Fruit fly (Drosophila melanogaster): ENCODE data around the gene wts.

wts gene

DNA sequence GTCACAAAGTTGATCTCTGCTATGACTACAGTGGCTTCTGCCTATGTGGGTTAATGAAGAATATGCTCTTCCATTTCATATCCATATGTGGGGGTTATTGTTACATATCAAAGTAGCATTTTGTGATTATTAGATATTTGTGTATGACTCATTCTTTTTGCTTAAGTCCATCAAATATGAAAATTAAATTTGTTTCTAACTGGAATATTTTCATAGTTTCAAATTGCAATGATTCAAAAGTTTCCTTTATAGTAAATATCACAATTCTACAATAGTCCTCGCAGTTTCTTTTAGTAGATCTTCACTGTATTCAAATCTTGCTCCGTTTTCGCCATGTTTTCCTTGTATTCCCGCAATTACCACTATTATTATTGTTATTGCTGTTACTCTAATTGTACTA is 1.2 kb downstream of the wts start (continued):
- peak; percentile 10 for TF ChIP-seq Camta (GFP tag; optimal IDR thresholded peaks at IDR 0.05)
- TF ChIP-seq CG15601 (tag; optimal IDR thresholded peaks at IDR 0.05), result no peak
- peak; percentile 42 for TF ChIP-seq CG2678 (tag; optimal IDR thresholded peaks at IDR 0.05)
- TF ChIP-seq gcm (GFP tag; optimal IDR thresholded peaks at IDR 0.05), result no peak
- TF ChIP-seq CG17385 (GFP tag; optimal IDR thresholded peaks at IDR 0.05), result peak; percentile 0
- TF ChIP-seq CG2712 (tag; optimal IDR thresholded peaks at IDR 0.05), result peak; percentile 38
- TF ChIP-seq CG14667 (GFP tag; IDR thresholded peaks at IDR 0.05), result no peak
- TF ChIP-seq sisA (GFP tag; IDR thresholded peaks at IDR 0.05), result peak; percentile 30; the same call in 1 of the 2 replicates
- peak; percentile 12 for TF ChIP-seq CG4424 (GFP tag; optimal IDR thresholded peaks at IDR 0.05)
- TF ChIP-seq Chrac-16 (GFP tag; optimal IDR thresholded peaks at IDR 0.05), result no peak
- TF ChIP-seq Vsx1 (GFP tag; optimal IDR thresholded peaks at IDR 0.05), result no peak
- no peak for TF ChIP-seq dimm (GFP tag; IDR thresholded peaks at IDR 0.05)
- no peak for TF ChIP-seq CG14441 (GFP tag; IDR thresholded peaks at IDR 0.05)
- no peak for TF ChIP-seq Fer2 (tag; optimal IDR thresholded peaks at IDR 0.05)
- TF ChIP-seq amos (GFP tag; IDR thresholded peaks at IDR 0.05; ENCODE audit: partially characterized antibody), result no peak
- no peak for TF ChIP-seq CTCF (GFP tag; optimal IDR thresholded peaks at IDR 0.05)
- TF ChIP-seq CG5953 (GFP tag; IDR thresholded peaks at IDR 0.05), result no peak
- TF ChIP-seq zfh1 (GFP tag; IDR thresholded peaks at IDR 0.05), result 0 out of 3 replicates have a peak, but pooled peaks have one; percentile 41
- no peak for TF ChIP-seq MESR4 (GFP tag; optimal IDR thresholded peaks at IDR 0.05)
- peak in 1 of 2 experiments; percentile 49 for TF ChIP-seq Hr51 (GFP tag; optimal IDR thresholded peaks at IDR 0.05)
- peak; percentile 20 for TF ChIP-seq ind (GFP tag; optimal IDR thresholded peaks at IDR 0.05)
- no peak for TF ChIP-seq BEAF-32 (GFP tag; optimal IDR thresholded peaks at IDR 0.05)
- no peak for TF ChIP-seq chn (GFP tag; optimal IDR thresholded peaks at IDR 0.05)
- TF ChIP-seq CG9727 (GFP tag; optimal IDR thresholded peaks at IDR 0.05), result peak; percentile 20
- peak; percentile 21 for TF ChIP-seq CG15696 (tag; optimal IDR thresholded peaks at IDR 0.05)
- no peak for TF ChIP-seq cato (GFP tag; optimal IDR thresholded peaks at IDR 0.05; ENCODE audit: borderline replicate concordance)
- TF ChIP-seq CG10654 (GFP tag; optimal IDR thresholded peaks at IDR 0.05), result no peak
- no peak for TF ChIP-seq H15 (GFP tag; IDR thresholded peaks at IDR 0.05)
- no peak for TF ChIP-seq pho (GFP tag; optimal IDR thresholded peaks at IDR 0.05)
- TF ChIP-seq CG11085 (GFP tag; IDR thresholded peaks at IDR 0.05), result no peak
- peak; percentile 28 for TF ChIP-seq lab (GFP tag; optimal IDR thresholded peaks at IDR 0.05)
- TF ChIP-seq ssp (GFP tag; IDR thresholded peaks at IDR 0.05), result no peak
- no peak for TF ChIP-seq CG5180 (GFP tag; optimal IDR thresholded peaks at IDR 0.05)
- no peak for TF ChIP-seq Mad (GFP tag; optimal IDR thresholded peaks at IDR 0.05)
- no peak for TF ChIP-seq CG30020 (tag; optimal IDR thresholded peaks at IDR 0.05)
- TF ChIP-seq ara (GFP tag; IDR thresholded peaks at IDR 0.05), result no peak
- TF ChIP-seq slbo (GFP tag; IDR thresholded peaks at IDR 0.05), result peak; percentile 30; the same call in 1 of the 2 replicates
- peak; percentile 73 for TF ChIP-seq Med (GFP tag)
- no peak for TF ChIP-seq CG11696 (GFP tag; IDR thresholded peaks at IDR 0.05)
- TF ChIP-seq CG6175 (GFP tag; IDR thresholded peaks at IDR 0.05), result no peak
- TF ChIP-seq Atf3 (GFP tag; optimal IDR thresholded peaks at IDR 0.05), result no peak
- no peak for TF ChIP-seq ems (GFP tag; optimal IDR thresholded peaks at IDR 0.05)
- TF ChIP-seq PHDP (tag; optimal IDR thresholded peaks at IDR 0.05), result peak; percentile 8
- TF ChIP-seq D19A (tag; optimal IDR thresholded peaks at IDR 0.05), result peak; percentile 13
- TF ChIP-seq Gug (GFP tag; IDR thresholded peaks at IDR 0.05), result no peak
- TF ChIP-seq Dll (GFP tag; IDR thresholded peaks at IDR 0.05; ENCODE audit: partially characterized antibody), result no peak
- peak; percentile 5 for TF ChIP-seq tio (GFP tag; optimal IDR thresholded peaks at IDR 0.05)
- TF ChIP-seq sim (GFP tag; IDR thresholded peaks at IDR 0.05), result no peak
- TF ChIP-seq Blimp-1 (GFP tag; optimal IDR thresholded peaks at IDR 0.05), result peak; percentile 0
- no peak for TF ChIP-seq CG11247 (GFP tag; IDR thresholded peaks at IDR 0.05)
- no peak for TF ChIP-seq Jarid2 (GFP tag; optimal IDR thresholded peaks at IDR 0.05)

All from whole organism, embryonic.